Worm (Caenorhabditis elegans) whole organism, midembryonic: ENCODE results near the gene athp-3.

Experiments
- cog-1 ChIP-seq: sonication (generic microtip); optimal IDR thresholded peaks from 2 replicates; lab custom pipeline; 2016; ENCODE audit warnings: missing genetic modification characterization, missing compliant biosample characterization
- ztf-29 ChIP-seq: fragments of 200-800 bp; sonication (Bioruptor generic); IDR thresholded peaks from 2 replicates; pipeline ENCODE4 v1.3.6; 2022; ENCODE audit warnings: missing genetic modification reagents, missing genetic modification characterization, missing compliant biosample characterization

- no peak for TF ChIP-seq ztf-29 (GFP tag; lab: Robert Waterston, UW)
- TF ChIP-seq cog-1: no peak
These were observed 7.5 kb downstream of the athp-3 start, which contains the start of gene Y116A8C.20 for ce11 chrIV:17040618-17041017.
